Worm (Caenorhabditis elegans) whole organism, L3 larva: ENCODE results near the gene C07E3.3.

Experiments
- aly-2 ChIP-seq: fragments of 150-350 bp; optimal IDR thresholded peaks from 2 replicates; lab custom pipeline; 2014; ENCODE audit warnings: missing biosample characterization, missing genetic modification characterization
- ceh-28 ChIP-seq: fragments of 150-350 bp; optimal IDR thresholded peaks from 2 replicates; lab custom pipeline; 2014; ENCODE audit warnings: missing biosample characterization, missing genetic modification reagents, missing genetic modification characterization
- ceh-82 ChIP-seq: fragments of 150-350 bp; optimal IDR thresholded peaks from 2 replicates; lab custom pipeline; 2014; ENCODE audit warnings: missing biosample characterization, missing genetic modification characterization
- fos-1 ChIP-seq: fragments of 150-350 bp; optimal IDR thresholded peaks from 2 replicates; lab custom pipeline; 2014; ENCODE audit warnings: missing biosample characterization, missing genetic modification characterization
- pha-4 ChIP-seq: fragments of 150-350 bp; optimal IDR thresholded peaks from 2 replicates; lab custom pipeline; 2014; ENCODE audit warnings: missing biosample characterization, missing genetic modification reagents, missing genetic modification characterization
- pqm-1 ChIP-seq: fragments of 150-350 bp; optimal IDR thresholded peaks from 2 replicates; lab custom pipeline; 2017; ENCODE audit warnings: missing biosample characterization, missing genetic modification characterization, inconsistent platforms
- snpc-4 ChIP-seq: fragments of 150-350 bp; optimal IDR thresholded peaks from 2 replicates; lab custom pipeline; 2014; ENCODE audit warnings: missing biosample characterization, missing genetic modification characterization

DNA sequence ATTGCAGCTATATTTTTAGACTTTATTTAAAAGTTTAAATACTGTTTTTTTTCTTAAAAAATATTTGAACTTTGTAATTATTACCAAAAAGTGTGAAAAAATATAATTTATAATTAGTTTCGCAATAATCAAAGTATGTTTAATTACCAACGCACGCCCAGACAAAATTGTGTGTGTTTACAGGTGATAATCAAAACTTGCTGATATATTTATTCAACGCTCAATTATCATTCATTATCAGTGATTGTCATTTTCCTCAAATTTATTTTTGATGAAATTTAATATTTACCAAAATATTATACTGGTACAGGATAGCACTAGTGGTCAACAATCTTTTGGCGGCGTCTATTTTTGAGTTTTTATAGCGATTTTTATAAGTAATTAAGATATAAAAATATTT, 15.7 kb upstream of the C07E3.3 start:
- TF ChIP-seq ceh-82 (tag; lab: Kevin White, UChicago) = no peak
- no peak for TF ChIP-seq fos-1 (tag; lab: Kevin White, UChicago)
- peak; percentile 67 for TF ChIP-seq pha-4 (tag; lab: Kevin White, UChicago)
- TF ChIP-seq aly-2 (tag; lab: Kevin White, UChicago) = no peak
- TF ChIP-seq pqm-1 = peak; percentile 16
- no peak for TF ChIP-seq snpc-4 (tag; lab: Kevin White, UChicago)
- TF ChIP-seq ceh-28 = no peak
